Worm (Caenorhabditis elegans) whole organism, L1 larva: ENCODE results near the gene tba-8.
A peak's percentile ranks its signal among the peaks of the same experiment; 100 is the strongest.

ENCODE experiments used
- C16A3.4 ChIP-seq: fragments of 150-350 bp; optimal IDR thresholded peaks from 2 replicates; lab custom pipeline; 2014; ENCODE audit warnings: missing biosample characterization, missing genetic modification characterization
- C34B4.2 ChIP-seq: sonication (generic microtip); optimal IDR thresholded peaks from 2 replicates; lab custom pipeline; 2017; ENCODE audit warnings: mild to moderate bottlenecking, missing genetic modification characterization, missing compliant biosample characterization
- F16B12.6 ChIP-seq: fragments of 150-350 bp; optimal IDR thresholded peaks from 2 replicates; lab custom pipeline; 2014; ENCODE audit warnings: missing biosample characterization, missing genetic modification characterization
- aly-2 ChIP-seq: fragments of 150-350 bp; optimal IDR thresholded peaks from 2 replicates; lab custom pipeline; 2014; ENCODE audit warnings: missing biosample characterization, missing genetic modification characterization
- ama-1 ChIP-seq: fragments of 150-350 bp; optimal IDR thresholded peaks from 2 replicates; lab custom pipeline; 2014
- blmp-1 ChIP-seq: fragments of 150-350 bp; optimal IDR thresholded peaks from 2 replicates; lab custom pipeline; 2014; ENCODE audit warnings: missing biosample characterization, missing genetic modification characterization
- ceh-8 ChIP-seq: fragments of 200-800 bp; sonication (Bioruptor generic); optimal IDR thresholded peaks from 2 replicates; lab custom pipeline; 2018; ENCODE audit warnings: mild to moderate bottlenecking, missing genetic modification characterization, moderate library complexity, missing compliant biosample characterization
- ceh-88 ChIP-seq: fragments of 200-800 bp; sonication (Bioruptor generic); IDR thresholded peaks from 2 replicates; pipeline ENCODE4 v1.3.6; 2022; ENCODE audit warnings: missing genetic modification characterization, missing compliant biosample characterization
- dpl-1 ChIP-seq, 3 experiments: fragments of 150-350 bp in 2 of 3; sonication (generic microtip) in 1 of 3; optimal IDR thresholded peaks; 2 replicates each; lab custom pipeline; 2014 to 2017; ENCODE audit warnings: missing biosample characterization in 3 of 3, missing genetic modification characterization in 3 of 3, missing genetic modification reagents in 3 of 3
- dsc-1 ChIP-seq: sonication (generic microtip); optimal IDR thresholded peaks from 2 replicates; lab custom pipeline; 2016; ENCODE audit warnings: mild to moderate bottlenecking, missing genetic modification characterization, missing compliant biosample characterization
- efl-1 ChIP-seq, 4 experiments: fragments of 150-350 bp; optimal IDR thresholded peaks in 3 of 4; peaks in 1 of 4; 1 replicate in 1 of 4; 2 replicates in 3 of 4; lab custom pipeline; 2014; ENCODE audit warnings: missing biosample characterization in 2 of 4, missing genetic modification characterization in 2 of 4, missing genetic modification reagents in 2 of 4
- efl-3 ChIP-seq: fragments of 200-800 bp; sonication (Bioruptor generic); optimal IDR thresholded peaks from 2 replicates; lab custom pipeline; 2018; ENCODE audit warnings: mild to moderate bottlenecking, missing genetic modification characterization, missing compliant biosample characterization
- egl-13 ChIP-seq: sonication (generic microtip); optimal IDR thresholded peaks from 2 replicates; lab custom pipeline; 2016; ENCODE audit warnings: missing genotype, missing genetic modification reagents, missing genetic modification characterization, missing compliant biosample characterization
- egl-27 ChIP-seq, 2 experiments: fragments of 150-350 bp in 1 of 2; sonication (generic microtip); optimal IDR thresholded peaks; 3 replicates each; lab custom pipeline; 2017 to 2018; ENCODE audit warnings: missing biosample characterization in 2 of 2, missing genetic modification characterization in 2 of 2, missing genetic modification reagents in 2 of 2
- elt-3 ChIP-seq, 6 experiments: fragments of 150-350 bp in 1 of 6; sonication (generic microtip); optimal IDR thresholded peaks; 2 replicates each; lab custom pipeline; 2017 to 2018; ENCODE audit warnings: missing biosample characterization in 6 of 6, missing genetic modification characterization in 6 of 6, inconsistent platforms in 1 of 6
- ets-5 ChIP-seq: fragments of 200-800 bp; sonication (Bioruptor generic); IDR thresholded peaks from 2 replicates; pipeline ENCODE4 v1.3.6; 2022; ENCODE audit warnings: missing genetic modification characterization, missing compliant biosample characterization
- fkh-10 ChIP-seq: sonication (generic microtip); optimal IDR thresholded peaks from 2 replicates; lab custom pipeline; 2017; ENCODE audit warnings: missing biosample characterization, missing genetic modification reagents, missing genetic modification characterization
- fkh-4 ChIP-seq: sonication (generic microtip); optimal IDR thresholded peaks from 2 replicates; lab custom pipeline; 2016; ENCODE audit warnings: missing compliant biosample characterization, missing genetic modification characterization, borderline replicate concordance
- fos-1 ChIP-seq: fragments of 150-350 bp; optimal IDR thresholded peaks from 2 replicates; lab custom pipeline; 2014; ENCODE audit warnings: missing biosample characterization, missing genetic modification characterization
- grh-1 ChIP-seq: fragments of 200-800 bp; sonication (Bioruptor generic); IDR thresholded peaks from 2 replicates; pipeline ENCODE4 v1.3.6; 2022; ENCODE audit warnings: missing genetic modification reagents, missing genetic modification characterization, missing compliant biosample characterization
- hlh-17 ChIP-seq: fragments of 200-800 bp; sonication (Bioruptor generic); optimal IDR thresholded peaks from 2 replicates; lab custom pipeline; 2018; ENCODE audit warnings: missing genetic modification characterization, mild to moderate bottlenecking, missing compliant biosample characterization, moderate library complexity, borderline replicate concordance
- hlh-4 ChIP-seq: sonication (generic microtip); optimal IDR thresholded peaks from 2 replicates; lab custom pipeline; 2016; ENCODE audit warnings: mild to moderate bottlenecking, missing genetic modification characterization, missing compliant biosample characterization
- hpl-2 ChIP-seq: fragments of 150-350 bp; optimal IDR thresholded peaks from 2 replicates; lab custom pipeline; 2014; ENCODE audit warnings: missing biosample characterization, missing genetic modification reagents, missing genetic modification characterization
- jun-1 ChIP-seq: fragments of 150-350 bp; optimal IDR thresholded peaks from 2 replicates; lab custom pipeline; 2014; ENCODE audit warnings: missing biosample characterization, missing genetic modification reagents, missing genetic modification characterization
- lin-14 ChIP-seq: fragments of 200-800 bp; sonication (Bioruptor generic); optimal IDR thresholded peaks from 2 replicates; lab custom pipeline; 2018; ENCODE audit warnings: mild to moderate bottlenecking, missing genetic modification characterization, moderate library complexity, missing compliant biosample characterization
- lin-15B ChIP-seq: fragments of 150-350 bp; sonication (generic microtip); optimal IDR thresholded peaks from 3 replicates; lab custom pipeline; 2014; ENCODE audit warnings: missing biosample characterization, missing genetic modification characterization
- lin-35 ChIP-seq, 2 experiments: fragments of 150-350 bp; optimal IDR thresholded peaks; 2 replicates each; lab custom pipeline; 2014; ENCODE audit warnings: missing biosample characterization in 2 of 2, missing genetic modification characterization in 2 of 2, missing genetic modification reagents in 2 of 2
- lir-3 ChIP-seq: sonication (generic microtip); optimal IDR thresholded peaks from 2 replicates; lab custom pipeline; 2016; ENCODE audit warnings: mild to moderate bottlenecking, missing genetic modification characterization, moderate library complexity, missing compliant biosample characterization; ENCODE audit not compliant: poor library complexity
- lsy-2 ChIP-seq, 2 experiments: fragments of 150-350 bp; optimal IDR thresholded peaks; 2 replicates each; lab custom pipeline; 2014; ENCODE audit warnings: missing biosample characterization in 2 of 2, missing genetic modification characterization in 2 of 2
- mdl-1 ChIP-seq, 2 experiments: fragments of 150-350 bp; optimal IDR thresholded peaks; 2 replicates each; lab custom pipeline; 2014 to 2017; ENCODE audit warnings: missing biosample characterization in 2 of 2, missing genetic modification characterization in 2 of 2, inconsistent platforms in 1 of 2
- nhr-11 ChIP-seq: fragments of 150-350 bp; optimal IDR thresholded peaks from 2 replicates; lab custom pipeline; 2014; ENCODE audit warnings: missing biosample characterization, missing genetic modification characterization
- nhr-20 ChIP-seq: sonication (generic microtip); optimal IDR thresholded peaks from 2 replicates; lab custom pipeline; 2016; ENCODE audit warnings: mild to moderate bottlenecking, missing genetic modification characterization, missing compliant biosample characterization
- nhr-237 ChIP-seq: fragments of 150-350 bp; optimal IDR thresholded peaks from 2 replicates; lab custom pipeline; 2014; ENCODE audit warnings: missing biosample characterization, missing genetic modification characterization
- nhr-28 ChIP-seq: fragments of 150-350 bp; optimal IDR thresholded peaks from 2 replicates; lab custom pipeline; 2014; ENCODE audit warnings: missing biosample characterization, missing genetic modification characterization
- nhr-47 ChIP-seq: sonication (generic microtip); optimal IDR thresholded peaks from 2 replicates; lab custom pipeline; 2016; ENCODE audit warnings: mild to moderate bottlenecking, missing genetic modification characterization, moderate library complexity, missing compliant biosample characterization
- nhr-71 ChIP-seq: sonication (generic microtip); optimal IDR thresholded peaks from 2 replicates; lab custom pipeline; 2016; ENCODE audit warnings: mild to moderate bottlenecking, missing genetic modification characterization, moderate library complexity, missing compliant biosample characterization
- nhr-76 ChIP-seq: sonication (generic microtip); optimal IDR thresholded peaks from 2 replicates; lab custom pipeline; 2017; ENCODE audit warnings: missing biosample characterization, missing genetic modification characterization
- nhr-77 ChIP-seq: fragments of 150-350 bp; optimal IDR thresholded peaks from 2 replicates; lab custom pipeline; 2014; ENCODE audit warnings: missing biosample characterization, missing genetic modification characterization
- nhr-90 ChIP-seq: sonication (generic microtip); optimal IDR thresholded peaks from 2 replicates; lab custom pipeline; 2016; ENCODE audit warnings: mild to moderate bottlenecking, missing genetic modification characterization, missing compliant biosample characterization; ENCODE audit not compliant: poor library complexity
- pag-3 ChIP-seq: sonication (generic microtip); optimal IDR thresholded peaks from 2 replicates; lab custom pipeline; 2017; ENCODE audit warnings: missing genetic modification characterization, mild to moderate bottlenecking, missing compliant biosample characterization, antibody characterized with exemption, borderline replicate concordance; ENCODE audit not compliant: insufficient read depth
- pqm-1 ChIP-seq: sonication (generic microtip); optimal IDR thresholded peaks from 3 replicates; lab custom pipeline; 2017; ENCODE audit warnings: missing biosample characterization, missing genetic modification characterization
- skn-1 ChIP-seq: fragments of 150-350 bp; optimal IDR thresholded peaks from 2 replicates; lab custom pipeline; 2014; ENCODE audit warnings: missing biosample characterization, missing genetic modification characterization
- snpc-4 ChIP-seq: fragments of 150-350 bp; optimal IDR thresholded peaks from 2 replicates; lab custom pipeline; 2014; ENCODE audit warnings: missing biosample characterization, missing genetic modification characterization
- sox-4 ChIP-seq: sonication (generic microtip); optimal IDR thresholded peaks from 2 replicates; lab custom pipeline; 2016; ENCODE audit warnings: missing genetic modification characterization, missing compliant biosample characterization
- sptf-1 ChIP-seq: fragments of 150-350 bp; optimal IDR thresholded peaks from 2 replicates; lab custom pipeline; 2014; ENCODE audit warnings: missing biosample characterization, missing genetic modification characterization
- tlp-1 ChIP-seq: fragments of 150-350 bp; optimal IDR thresholded peaks from 2 replicates; lab custom pipeline; 2014; ENCODE audit warnings: missing biosample characterization, missing genetic modification characterization
- unc-30 ChIP-seq: sonication (generic microtip); optimal IDR thresholded peaks from 2 replicates; lab custom pipeline; 2017; ENCODE audit warnings: missing biosample characterization, missing genetic modification characterization
- unc-86 ChIP-seq: sonication (generic microtip); optimal IDR thresholded peaks from 2 replicates; lab custom pipeline; 2016; ENCODE audit warnings: missing genetic modification characterization, missing compliant biosample characterization
- unc-98 ChIP-seq: fragments of 200-800 bp; sonication (Bioruptor generic); IDR thresholded peaks from 2 replicates; pipeline ENCODE4 v1.3.6; 2022; ENCODE audit warnings: missing genetic modification characterization, missing compliant biosample characterization
- vab-15 ChIP-seq: sonication (generic microtip); optimal IDR thresholded peaks from 2 replicates; lab custom pipeline; 2017; ENCODE audit warnings: missing genotype, mild to moderate bottlenecking, missing genetic modification characterization, missing compliant biosample characterization
- xbp-1 ChIP-seq: sonication (generic microtip); optimal IDR thresholded peaks from 2 replicates; lab custom pipeline; 2016; ENCODE audit warnings: missing genetic modification characterization, missing compliant biosample characterization
- ztf-11 ChIP-seq, 2 experiments: sonication (generic microtip); optimal IDR thresholded peaks; 2 replicates each; lab custom pipeline; 2016 to 2017; ENCODE audit warnings: missing genetic modification characterization in 2 of 2, missing biosample characterization in 1 of 2, missing compliant biosample characterization in 1 of 2
- ztf-4 ChIP-seq: fragments of 150-350 bp; optimal IDR thresholded peaks from 2 replicates; lab custom pipeline; 2014; ENCODE audit warnings: missing biosample characterization, missing genetic modification characterization

tba-8 gene

ce11 chrX:9441512-9441911, 16.6 kb downstream of the tba-8 start, which contains the start of gene memb-1 (continued):
- TF ChIP-seq nhr-237 (tag; lab: Kevin White, UChicago) (no peak), ztf-4 (tag; lab: Kevin White, UChicago) (no peak), tlp-1 (no peak), unc-30 (tag; lab: Kevin White, UChicago) (no peak), F16B12.6 (tag; lab: Kevin White, UChicago) (peak; percentile 96), mdl-1 (tag; optimal IDR thresholded peaks at IDR 0.05; lab: Kevin White, UChicago) (peak in 1 of 2 experiments; percentile 70), blmp-1 (tag; lab: Kevin White, UChicago) (peak; percentile 78), C16A3.4 (peak; percentile 66), nhr-20 (peak; percentile 70), fos-1 (tag; lab: Kevin White, UChicago) (peak; percentile 45), jun-1 (tag; lab: Kevin White, UChicago) (peak; percentile 45), nhr-28 (no peak), sox-4 (tag; lab: Kevin White, UChicago) (no peak), unc-86 (peak; percentile 38), snpc-4 (tag; lab: Kevin White, UChicago) (no peak), lin-14 (GFP tag; lab: Kevin White, UChicago) (peak; percentile 84), vab-15 (tag; lab: Kevin White, UChicago) (no peak), xbp-1 (tag; lab: Kevin White, UChicago) (peak; percentile 100), pag-3 (no peak), hlh-4 (tag; lab: Kevin White, UChicago) (no peak), lin-35 (GFP tag; optimal IDR thresholded peaks at IDR 0.05; lab: Kevin White, UChicago) (peak; percentile 30 to 79), pqm-1 (tag; lab: Kevin White, UChicago) (no peak), fkh-10 (GFP tag; lab: Kevin White, UChicago) (no peak), dpl-1 (GFP tag; optimal IDR thresholded peaks at IDR 0.05; lab: Kevin White, UChicago) (peak in 2 of 3 experiments; percentile 43 to 50), ceh-8 (no peak), hpl-2 (no peak), elt-3 (tag; optimal IDR thresholded peaks at IDR 0.05; lab: Kevin White, UChicago) (peak in 1 of 6 experiments; percentile 26), ama-1 (no peak), lin-15B (tag; lab: Kevin White, UChicago) (no peak), fkh-4 (tag; lab: Kevin White, UChicago) (no peak), lsy-2 (tag; optimal IDR thresholded peaks at IDR 0.05; lab: Kevin White, UChicago) (peak; percentile 56 to 63), ztf-11 (tag; optimal IDR thresholded peaks at IDR 0.05; lab: Kevin White, UChicago) (peak in 1 of 2 experiments; percentile 14), ceh-88 (GFP tag; lab: Robert Waterston, UW) (no peak), hlh-17 (no peak), dsc-1 (tag; lab: Kevin White, UChicago) (peak; percentile 23), ets-5 (GFP tag; lab: Robert Waterston, UW) (no peak), nhr-77 (tag; lab: Kevin White, UChicago) (peak; percentile 8), aly-2 (tag; lab: Kevin White, UChicago) (no peak), nhr-71 (tag; lab: Kevin White, UChicago) (peak; percentile 69), skn-1 (tag; lab: Kevin White, UChicago) (peak; percentile 28), efl-3 (GFP tag; lab: Kevin White, UChicago) (no peak), sptf-1 (tag; lab: Kevin White, UChicago) (no peak), nhr-90 (peak; percentile 63), egl-13 (no peak), nhr-76 (tag; lab: Kevin White, UChicago) (no peak), egl-27 (tag; optimal IDR thresholded peaks at IDR 0.05; lab: Kevin White, UChicago) (no peak), efl-1 (optimal IDR thresholded peaks at IDR 0.05; lab: Kevin White, UChicago) (peak; percentile 48 to 51), efl-1 (GFP tag; optimal IDR thresholded peaks at IDR 0.05 in 1 of 2; lab: Kevin White, UChicago) (peak; percentile 11 to 94), grh-1 (GFP tag; lab: Robert Waterston, UW) (no peak), unc-98 (no peak), C34B4.2 (tag; lab: Kevin White, UChicago) (no peak), nhr-47 (tag; lab: Kevin White, UChicago) (peak; percentile 65), lir-3 (tag; lab: Kevin White, UChicago) (no peak), nhr-11 (tag; lab: Kevin White, UChicago) (no peak)
